Fruit fly (Drosophila melanogaster) whole organism, pupa: Measurements from ENCODE around the gene Dis3l2.

Experiments
- CG10348 ChIP-seq: fragments of 200-800 bp; sonication (Bioruptor generic); IDR thresholded peaks from 2 replicates; pipeline ENCODE4 v1.3.6; 2022; ENCODE audit warnings: missing biosample characterization, missing genetic modification characterization
- CG12605 ChIP-seq: fragments of 200-800 bp; sonication (Bioruptor generic); IDR thresholded peaks from 2 replicates; pipeline ENCODE4 v1.3.6; 2022; ENCODE audit warnings: missing biosample characterization, missing genetic modification characterization
- CG13204 ChIP-seq: fragments of 200-800 bp; sonication (Bioruptor generic); optimal IDR thresholded peaks from 2 replicates; lab custom pipeline; 2018; ENCODE audit warnings: missing biosample characterization, mild to moderate bottlenecking, missing genetic modification characterization, moderate library complexity
- CG14655 ChIP-seq: fragments of 200-800 bp; sonication (Bioruptor generic); optimal IDR thresholded peaks from 3 replicates; lab custom pipeline; 2017; ENCODE audit warnings: mild to moderate bottlenecking, missing biosample characterization, missing genetic modification reagents, missing genetic modification characterization
- CG15710 ChIP-seq: fragments of 200-800 bp; sonication (Bioruptor generic); optimal IDR thresholded peaks from 2 replicates; lab custom pipeline; 2018; ENCODE audit warnings: missing biosample characterization, mild to moderate bottlenecking, missing genetic modification characterization, moderate library complexity
- CG17806 ChIP-seq: fragments of 200-800 bp; sonication (Bioruptor generic); optimal IDR thresholded peaks from 2 replicates; lab custom pipeline; 2018; ENCODE audit warnings: missing biosample characterization, mild to moderate bottlenecking, missing genetic modification characterization, moderate library complexity
- CG32121 ChIP-seq: fragments of 200-800 bp; sonication (Bioruptor generic); IDR thresholded peaks from 2 replicates; pipeline ENCODE4 v1.3.6; 2022; ENCODE audit warnings: missing biosample characterization, missing genetic modification characterization
- CG34367 ChIP-seq: fragments of 200-800 bp; sonication (Bioruptor generic); optimal IDR thresholded peaks from 2 replicates; lab custom pipeline; 2018; ENCODE audit warnings: missing biosample characterization, mild to moderate bottlenecking, missing genetic modification characterization
- CG4496 ChIP-seq: fragments of 200-800 bp; sonication (Bioruptor generic); IDR thresholded peaks from 3 replicates; pipeline ENCODE4 v1.3.6; 2022; ENCODE audit warnings: missing biosample characterization, missing genetic modification characterization
- CG8159 ChIP-seq: fragments of 200-800 bp; sonication (Bioruptor generic); optimal IDR thresholded peaks from 3 replicates; lab custom pipeline; 2018; ENCODE audit warnings: missing biosample characterization, mild to moderate bottlenecking, missing genetic modification characterization, moderate library complexity
- CG8301 ChIP-seq: fragments of 200-800 bp; sonication (Bioruptor generic); optimal IDR thresholded peaks from 2 replicates; lab custom pipeline; 2018; ENCODE audit warnings: missing biosample characterization, mild to moderate bottlenecking, missing genetic modification characterization
- CG9948 ChIP-seq: fragments of 200-800 bp; sonication (Bioruptor generic); optimal IDR thresholded peaks from 2 replicates; lab custom pipeline; 2018; ENCODE audit warnings: missing biosample characterization, mild to moderate bottlenecking, missing genetic modification characterization, moderate library complexity
- D1 ChIP-seq: fragments of 200-800 bp; sonication (Bioruptor generic); optimal IDR thresholded peaks from 2 replicates; lab custom pipeline; 2018; ENCODE audit warnings: missing biosample characterization, mild to moderate bottlenecking, missing genetic modification characterization, moderate library complexity
- EcR ChIP-seq: fragments of 200-800 bp; sonication (Bioruptor generic); optimal IDR thresholded peaks from 3 replicates; lab custom pipeline; 2019; ENCODE audit warnings: missing biosample characterization, missing genetic modification characterization, mild to moderate bottlenecking, moderate library complexity, missing genetic modification reagents
- Ets98B ChIP-seq: fragments of 200-800 bp; sonication (Bioruptor generic); IDR thresholded peaks from 2 replicates; pipeline ENCODE4 v1.3.6; 2022; ENCODE audit warnings: missing biosample characterization, missing genetic modification characterization
- Pif1A ChIP-seq: fragments of 200-800 bp; sonication (Bioruptor generic); optimal IDR thresholded peaks from 3 replicates; lab custom pipeline; 2016; ENCODE audit warnings: missing biosample characterization, missing genetic modification characterization
- Pif1B ChIP-seq: fragments of 200-800 bp; sonication (Bioruptor generic); optimal IDR thresholded peaks from 3 replicates; lab custom pipeline; 2016; ENCODE audit warnings: missing biosample characterization, missing genetic modification characterization
- Snoo ChIP-seq: fragments of 200-800 bp; sonication (Bioruptor generic); optimal IDR thresholded peaks from 3 replicates; lab custom pipeline; 2017; ENCODE audit warnings: missing biosample characterization, mild to moderate bottlenecking, missing genetic modification characterization, inconsistent platforms
- fd96Ca ChIP-seq: fragments of 200-800 bp; sonication (Bioruptor generic); IDR thresholded peaks from 3 replicates; pipeline ENCODE4 v1.3.6; 2022; ENCODE audit warnings: missing biosample characterization, missing genetic modification characterization
- gl ChIP-seq: fragments of 200-800 bp; sonication (Bioruptor generic); optimal IDR thresholded peaks from 2 replicates; lab custom pipeline; 2018; ENCODE audit warnings: missing biosample characterization, mild to moderate bottlenecking, missing genetic modification characterization
- rn ChIP-seq: fragments of 200-800 bp; sonication (Bioruptor generic); IDR thresholded peaks from 2 replicates; pipeline ENCODE4 v1.3.6; 2022; ENCODE audit warnings: missing biosample characterization, missing genetic modification characterization

Dis3l2 gene

dm6 chr3L:211200-211599 lies 1.3 kb upstream of the Dis3l2 start, which contains the start of gene Prp4k:
TSS of gene Prp4k (minus strand) at chr3L:211457.
- TF ChIP-seq CG4496 (GFP tag; lab: Robert Waterston, UW) (0 out of 3 replicates have a peak, but pooled peaks have one; percentile 36), EcR (peak; percentile 48), Ets98B (GFP tag; lab: Robert Waterston, UW) (no peak)

- TF ChIP-seq CG9948 (tag; lab: Kevin White, UChicago) (no peak), CG12605 (GFP tag; lab: Robert Waterston, UW) (no peak), CG34367 (tag; lab: Kevin White, UChicago) (no peak), CG10348 (GFP tag; lab: Robert Waterston, UW) (no peak), EcR (no peak), Ets98B (GFP tag; lab: Robert Waterston, UW) (no peak), fd96Ca (GFP tag; lab: Robert Waterston, UW) (no peak), CG8159 (tag; lab: Kevin White, UChicago) (no peak), gl (tag; lab: Kevin White, UChicago) (no peak), CG8301 (tag; lab: Kevin White, UChicago) (no peak), Snoo (tag; lab: Kevin White, UChicago) (no peak), D1 (tag; lab: Kevin White, UChicago) (no peak), Pif1A (GFP tag; lab: Kevin White, UChicago) (no peak), CG4496 (GFP tag; lab: Robert Waterston, UW) (no peak), CG17806 (tag; lab: Kevin White, UChicago) (no peak), CG15710 (tag; lab: Kevin White, UChicago) (no peak), rn (no peak), CG14655 (no peak), CG13204 (GFP tag; lab: Kevin White, UChicago) (no peak)
- TF ChIP-seq, all 21 proteins: peak for 0
Measured at dm6 chr3L:216325-216724, 3.8 kb downstream of the Dis3l2 start, which contains the start of gene Kaz1-ORFB. TSS of gene Kaz1-ORFB (plus strand) at chr3L:216625.

dm6 chr3L:217480-218118 lies 5.1 kb downstream of the Dis3l2 start, which contains the start of gene CG13877:
TSS of gene CG13877 (plus strand) at chr3L:218068.
- TF ChIP-seq CG14655 (no peak), EcR (peak; percentile 50), CG15710 (tag; lab: Kevin White, UChicago) (no peak)

dm6 chr3L:223019-223902 lies 10.8 kb downstream of the Dis3l2 start, which contains the start of the genes pyx and CG33229:
TSS of gene pyx (minus strand) at chr3L:223069.
TSS of gene CG33229 (plus strand) at chr3L:223852.
- TF ChIP-seq CG17806 (tag; lab: Kevin White, UChicago) (peak; percentile 68), CG15710 (tag; lab: Kevin White, UChicago) (peak; percentile 76), gl (tag; lab: Kevin White, UChicago) (no peak), CG4496 (GFP tag; lab: Robert Waterston, UW) (peak; percentile 73; the same call in 2 of the 3 replicates), D1 (tag; lab: Kevin White, UChicago) (no peak), Pif1A (GFP tag; lab: Kevin White, UChicago) (peak; percentile 66), Ets98B (GFP tag; lab: Robert Waterston, UW) (peak; percentile 73), Pif1B (GFP tag; lab: Kevin White, UChicago) (no peak), CG34367 (tag; lab: Kevin White, UChicago) (peak; percentile 70), CG10348 (GFP tag; lab: Robert Waterston, UW) (no peak; the same call in none of the 2 replicates), Snoo (tag; lab: Kevin White, UChicago) (peak; percentile 67), fd96Ca (GFP tag; lab: Robert Waterston, UW) (peak; percentile 85), EcR (no peak), CG8159 (tag; lab: Kevin White, UChicago) (peak; percentile 81), CG12605 (GFP tag; lab: Robert Waterston, UW) (peak; percentile 57; the same call in 1 of the 2 replicates), CG32121 (GFP tag; lab: Robert Waterston, UW) (peak; percentile 81), CG9948 (tag; lab: Kevin White, UChicago) (peak; percentile 74), CG8301 (tag; lab: Kevin White, UChicago) (peak; percentile 78), rn (peak; percentile 36; the same call in 1 of the 2 replicates), CG14655 (peak; percentile 88), CG13204 (GFP tag; lab: Kevin White, UChicago) (no peak)

- TF ChIP-seq D1 (tag; lab: Kevin White, UChicago) (no peak), CG12605 (GFP tag; lab: Robert Waterston, UW) (peak; percentile 15; the same call in 1 of the 2 replicates), gl (tag; lab: Kevin White, UChicago) (no peak), fd96Ca (GFP tag; lab: Robert Waterston, UW) (peak; percentile 56; the same call in 2 of the 3 replicates), CG8159 (tag; lab: Kevin White, UChicago) (peak; percentile 26), CG4496 (GFP tag; lab: Robert Waterston, UW) (peak; percentile 58)
Measured at dm6 chr3L:224004-224951, 11.8 kb downstream of the Dis3l2 start.
